Fruit fly (Drosophila melanogaster) whole organism, wandering third instar larva: Measurements from ENCODE around the gene CG31922.

Source experiments
- Abd-B ChIP-seq: fragments of >200 bp; optimal IDR thresholded peaks from 2 replicates; lab custom pipeline; 2017; ENCODE audit warnings: missing biosample characterization, missing genetic modification characterization
- Hr78 ChIP-seq: fragments of >200 bp; optimal IDR thresholded peaks from 2 replicates; lab custom pipeline; 2017; ENCODE audit warnings: missing biosample characterization, missing genetic modification characterization
- Sp1 ChIP-seq: fragments of 200-800 bp; sonication (Bioruptor generic); optimal IDR thresholded peaks from 3 replicates; lab custom pipeline; 2019; ENCODE audit warnings: missing biosample characterization, mild to moderate bottlenecking, missing genetic modification characterization, moderate library complexity
- dsf ChIP-seq: sonication (Bioruptor generic); optimal IDR thresholded peaks from 2 replicates; lab custom pipeline; 2016; ENCODE audit warnings: missing biosample characterization, missing genetic modification characterization, borderline replicate concordance
- pan ChIP-seq: fragments of >200 bp; optimal IDR thresholded peaks from 2 replicates; lab custom pipeline; 2017
- rgr ChIP-seq: fragments of 200-800 bp; sonication (Bioruptor generic); optimal IDR thresholded peaks from 3 replicates; lab custom pipeline; 2016; ENCODE audit warnings: missing biosample characterization, mild to moderate bottlenecking, missing genetic modification characterization

The CG31922 gene

DNA sequence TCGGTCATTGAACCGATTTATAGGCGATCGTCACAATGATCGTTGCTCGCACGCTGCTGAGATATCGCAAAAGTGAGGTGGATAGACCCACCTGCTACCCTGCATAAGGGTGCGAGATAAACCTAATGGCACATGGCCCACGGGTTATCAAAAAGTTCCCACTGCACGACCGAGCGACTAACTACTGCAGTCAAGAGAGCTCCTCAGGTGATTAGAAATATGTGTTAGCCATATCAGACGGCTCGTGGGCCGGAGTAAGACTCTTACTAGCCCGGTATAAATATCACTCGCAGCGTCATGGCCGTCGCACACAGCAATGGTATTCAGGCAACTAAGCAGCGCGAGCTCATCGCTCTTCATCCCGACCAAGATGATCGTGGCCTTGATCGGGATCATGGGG, 49.0 kb downstream of the CG31922 start, which contains the start of gene CG42329:
Gene CG42329, plus strand, starts transcription at position 301 of the 400 bp plus-strand sequence.
- TF ChIP-seq Hr78 (GFP tag; lab: Kevin White, UChicago) (no peak), pan (lab: Kevin White, UChicago) (no peak), dsf (GFP tag; lab: Kevin White, UChicago) (no peak), rgr (GFP tag; lab: Kevin White, UChicago) (no peak), Sp1 (no peak), Abd-B (GFP tag; lab: Kevin White, UChicago) (no peak)
